Fruit fly (Drosophila melanogaster) whole organism: ENCODE results near the gene CG11703.

Source experiments
- CG8478 ChIP-seq: fragments of >200 bp; optimal IDR thresholded peaks from 2 replicates; lab custom pipeline; 2018; ENCODE audit warnings: inconsistent platforms
- Dll ChIP-seq: fragments of >200 bp; optimal IDR thresholded peaks from 2 replicates; lab custom pipeline; 2017
- EcR ChIP-seq, 2 experiments: fragments of >200 bp; optimal IDR thresholded peaks; 2 replicates each; lab custom pipeline; 2017; ENCODE audit warnings: missing biosample characterization in 2 of 2, missing genetic modification characterization in 2 of 2, missing genetic modification reagents in 2 of 2
- pan ChIP-seq: fragments of >200 bp; optimal IDR thresholded peaks from 2 replicates; lab custom pipeline; 2017
- psq ChIP-seq: fragments of >200 bp; optimal IDR thresholded peaks from 2 replicates; lab custom pipeline; 2017
- usp ChIP-seq: fragments of >200 bp; optimal IDR thresholded peaks from 2 replicates; lab custom pipeline; 2017; ENCODE audit warnings: missing biosample characterization, missing genetic modification characterization, mixed read lengths

dm6 chr3R:19187717-19188149, 40.2 kb downstream of the CG11703 start:
- no peak for TF ChIP-seq CG8478 (lab: Kevin White, UChicago)
- no peak for TF ChIP-seq usp (GFP tag; lab: Kevin White, UChicago)
- TF ChIP-seq EcR (GFP tag; optimal IDR thresholded peaks at IDR 0.05; lab: Kevin White, UChicago): no peak
- no peak for TF ChIP-seq Dll (lab: Kevin White, UChicago)
- TF ChIP-seq pan (lab: Kevin White, UChicago): no peak
- no peak for TF ChIP-seq psq (lab: Kevin White, UChicago)
